Worm (Caenorhabditis elegans): Measurements from ENCODE around the gene acbp-7.

The acbp-7 gene

DNA sequence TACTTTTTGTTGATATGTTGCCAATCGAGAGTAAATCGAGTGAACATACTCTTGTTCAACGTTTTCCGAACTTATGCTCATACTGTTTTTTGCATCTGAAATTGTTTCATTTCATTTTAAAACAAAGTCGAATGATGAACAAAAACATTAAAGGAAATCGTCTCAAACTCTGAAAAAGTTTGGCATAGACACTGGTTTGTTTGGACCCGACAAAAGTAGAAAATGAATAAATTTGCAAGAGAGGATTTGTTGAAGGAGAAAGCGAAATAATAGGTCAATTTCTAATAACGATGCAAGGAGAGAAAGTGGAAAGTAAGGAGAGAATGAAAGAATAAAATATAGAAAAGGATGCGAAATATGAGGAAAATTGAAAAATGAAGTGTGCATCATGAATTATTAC lies 37.1 kb downstream of the acbp-7 start, which contains the start of gene C35D10.12:
Gene C35D10.12, minus strand, starts transcription at position 101 of the 400 bp plus-strand sequence.
- TF ChIP-seq nhr-129 (tag; optimal IDR thresholded peaks at IDR 0.05), result no peak
- TF ChIP-seq snpc-4 (tag; optimal IDR thresholded peaks at IDR 0.05), result no peak
- TF ChIP-seq nhr-23 (tag; optimal IDR thresholded peaks at IDR 0.05), result no peak
- TF ChIP-seq ztf-11 (tag; optimal IDR thresholded peaks at IDR 0.05), result no peak
- TF ChIP-seq sem-4 (tag; optimal IDR thresholded peaks at IDR 0.05), result no peak
- TF ChIP-seq nhr-77 (tag; optimal IDR thresholded peaks at IDR 0.05), result no peak

DNA sequence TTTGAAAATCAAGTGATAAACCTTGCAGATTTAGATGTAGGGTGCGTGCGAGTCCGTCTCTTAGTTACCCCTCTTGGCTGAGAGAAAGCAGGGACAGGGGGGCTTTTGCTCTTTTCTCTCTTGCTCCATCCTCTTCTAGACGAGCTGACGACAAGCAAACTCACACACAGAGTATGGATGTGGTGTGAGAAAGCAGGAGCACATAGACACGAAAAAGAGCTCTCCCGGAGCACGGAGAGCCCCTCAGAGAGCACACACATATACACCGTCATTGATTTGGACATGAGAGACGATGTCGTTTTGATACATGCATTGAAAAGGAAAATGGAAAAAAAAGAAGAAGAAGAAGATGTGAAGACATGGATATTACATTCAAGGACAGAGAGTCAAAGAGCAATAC lies 38.1 kb downstream of the acbp-7 start:
- TF ChIP-seq zag-1 (tag; optimal IDR thresholded peaks at IDR 0.05), result no peak
- peak; percentile 4 for TF ChIP-seq lin-11 (tag; optimal IDR thresholded peaks at IDR 0.05)
- TF ChIP-seq sma-9 (GFP tag; optimal IDR thresholded peaks at IDR 0.05), result peak; percentile 9
- no peak for TF ChIP-seq sma-9 (tag; optimal IDR thresholded peaks at IDR 0.05)
- no peak for TF ChIP-seq snpc-4 (tag; optimal IDR thresholded peaks at IDR 0.05)
- TF ChIP-seq C34F6.9 (tag; optimal IDR thresholded peaks at IDR 0.05), result peak; percentile 49
- TF ChIP-seq nhr-129 (tag; optimal IDR thresholded peaks at IDR 0.05), result peak; percentile 50

DNA sequence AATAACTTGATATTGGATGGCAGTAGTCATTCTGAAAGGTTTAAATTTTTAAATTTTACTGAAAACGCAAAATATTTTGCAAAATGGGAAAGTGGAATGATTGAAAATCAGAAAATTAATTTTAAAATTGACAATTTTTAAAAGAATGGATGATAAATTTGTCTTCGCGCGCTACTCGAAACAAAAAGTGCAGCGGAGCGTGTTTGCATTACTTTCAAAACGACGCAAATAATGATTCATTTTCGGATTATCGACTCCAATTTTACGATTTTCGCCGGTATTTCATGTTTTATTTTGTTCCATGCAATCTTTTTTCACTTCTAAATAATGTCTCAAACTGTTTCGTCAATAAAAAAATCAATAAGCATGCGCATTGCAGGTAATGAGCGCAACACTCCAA lies 40.8 kb downstream of the acbp-7 start, which contains the start of the genes tost-1 and arx-6:
Gene tost-1, minus strand, starts transcription at position 31 of the 400 bp plus-strand sequence.
Gene arx-6, plus strand, starts transcription at position 378 of the 400 bp plus-strand sequence.
- TF ChIP-seq elt-1 (tag; optimal IDR thresholded peaks at IDR 0.05) (no peak), ceh-82 (tag; optimal IDR thresholded peaks at IDR 0.05) (no peak), peb-1 (tag; optimal IDR thresholded peaks at IDR 0.05) (no peak), R02D3.7 (tag; optimal IDR thresholded peaks at IDR 0.05) (no peak), lin-39 (tag; optimal IDR thresholded peaks at IDR 0.05) (no peak), ama-1 (optimal IDR thresholded peaks at IDR 0.05) (no peak), ZK546.5 (tag; optimal IDR thresholded peaks at IDR 0.05) (no peak), gmeb-1 (tag; optimal IDR thresholded peaks at IDR 0.05) (peak; percentile 88), Y55F3AM.14 (GFP tag; optimal IDR thresholded peaks at IDR 0.05) (no peak), skn-1 (tag; optimal IDR thresholded peaks at IDR 0.05) (no peak), mdl-1 (tag; optimal IDR thresholded peaks at IDR 0.05) (no peak), nhr-129 (tag; optimal IDR thresholded peaks at IDR 0.05) (peak; percentile 54), sma-9 (GFP tag; optimal IDR thresholded peaks at IDR 0.05) (no peak), sma-9 (tag; optimal IDR thresholded peaks at IDR 0.05) (no peak), sem-4 (tag; optimal IDR thresholded peaks at IDR 0.05) (no peak), mab-5 (tag; optimal IDR thresholded peaks at IDR 0.05) (peak; percentile 15), ceh-16 (tag; optimal IDR thresholded peaks at IDR 0.05) (no peak), F13H6.1 (tag; optimal IDR thresholded peaks at IDR 0.05) (peak; percentile 1), nhr-237 (tag; optimal IDR thresholded peaks at IDR 0.05) (no peak), aly-2 (tag; optimal IDR thresholded peaks at IDR 0.05) (no peak), alr-1 (tag; optimal IDR thresholded peaks at IDR 0.05) (no peak), crh-2 (tag; optimal IDR thresholded peaks at IDR 0.05) (peak; percentile 15), fos-1 (tag; optimal IDR thresholded peaks at IDR 0.05) (peak; percentile 68), unc-55 (GFP tag; optimal IDR thresholded peaks at IDR 0.05) (peak; percentile 71), nhr-11 (tag; optimal IDR thresholded peaks at IDR 0.05) (no peak), C34F6.9 (tag; optimal IDR thresholded peaks at IDR 0.05) (peak; percentile 66), ztf-11 (tag; optimal IDR thresholded peaks at IDR 0.05) (no peak), unc-39 (tag; optimal IDR thresholded peaks at IDR 0.05) (no peak), egl-27 (tag; optimal IDR thresholded peaks at IDR 0.05) (no peak), elt-3 (tag; optimal IDR thresholded peaks at IDR 0.05) (no peak), ztf-1 (GFP tag; conservative IDR thresholded peaks at IDR 0.05) (no peak), lsy-2 (tag; optimal IDR thresholded peaks at IDR 0.05) (peak in 1 of 2 experiments; percentile 70), sma-3 (GFP tag; optimal IDR thresholded peaks at IDR 0.05) (peak; percentile 13), nhr-10 (tag; optimal IDR thresholded peaks at IDR 0.05) (no peak), nhr-12 (tag; optimal IDR thresholded peaks at IDR 0.05) (no peak), mbf-1 (tag; optimal IDR thresholded peaks at IDR 0.05) (no peak), blmp-1 (tag; optimal IDR thresholded peaks at IDR 0.05; ENCODE audit: insufficient read depth) (no peak), lin-11 (tag; optimal IDR thresholded peaks at IDR 0.05) (no peak), nhr-77 (tag; optimal IDR thresholded peaks at IDR 0.05) (no peak)

All from whole organism, L2 larva.